Worm (Caenorhabditis elegans) whole organism, young adult: ENCODE measurements around the gene Y59H11AM.1.

Experiments
- B0261.1 ChIP-seq: sonication (generic microtip); optimal IDR thresholded peaks from 2 replicates; lab custom pipeline; 2016; ENCODE audit warnings: mild to moderate bottlenecking, missing genetic modification characterization, moderate library complexity, missing compliant biosample characterization
- C06A6.2 ChIP-seq: fragments of 200-800 bp; sonication (Bioruptor generic); conservative IDR thresholded peaks from 2 replicates; pipeline ENCODE4 v1.3.6; 2022; ENCODE audit warnings: missing genetic modification characterization, missing compliant biosample characterization
- D2030.7 ChIP-seq: fragments of 200-800 bp; sonication (Bioruptor generic); IDR thresholded peaks from 2 replicates; pipeline ENCODE4 v1.3.6; 2022; ENCODE audit warnings: missing genetic modification reagents, missing genetic modification characterization, missing compliant biosample characterization
- F33H1.4 ChIP-seq: fragments of 200-800 bp; sonication (Bioruptor generic); IDR thresholded peaks from 2 replicates; pipeline ENCODE4 v1.3.6; 2022; ENCODE audit warnings: missing genetic modification reagents, missing genetic modification characterization, missing compliant biosample characterization
- F52B5.7 ChIP-seq: sonication (generic microtip); optimal IDR thresholded peaks from 2 replicates; lab custom pipeline; 2016; ENCODE audit warnings: mild to moderate bottlenecking, missing genetic modification characterization, missing compliant biosample characterization
- F55B11.4 ChIP-seq: sonication (generic microtip); optimal IDR thresholded peaks from 2 replicates; lab custom pipeline; 2016; ENCODE audit warnings: missing compliant biosample characterization, missing genetic modification characterization, borderline replicate concordance; ENCODE audit not compliant: insufficient read depth
- F57A8.1 ChIP-seq: fragments of 200-800 bp; sonication (Bioruptor generic); optimal IDR thresholded peaks from 2 replicates; lab custom pipeline; 2018; ENCODE audit warnings: mild to moderate bottlenecking, missing genetic modification characterization, moderate library complexity, missing compliant biosample characterization
- F57C9.4 ChIP-seq: sonication (generic microtip); optimal IDR thresholded peaks from 2 replicates; lab custom pipeline; 2017; ENCODE audit warnings: mild to moderate bottlenecking, missing genetic modification characterization, missing compliant biosample characterization
- Y53G8AR.9 ChIP-seq: fragments of 200-800 bp; sonication (Bioruptor generic); conservative IDR thresholded peaks from 2 replicates; pipeline ENCODE4 v1.3.6; 2022; ENCODE audit warnings: missing genetic modification reagents, missing genetic modification characterization, missing compliant biosample characterization
- Y56A3A.18 ChIP-seq: fragments of 200-800 bp; sonication (Bioruptor generic); IDR thresholded peaks from 2 replicates; pipeline ENCODE4 v1.3.6; 2022; ENCODE audit warnings: missing genetic modification reagents, missing genetic modification characterization, missing compliant biosample characterization
- Y67H2A.10 ChIP-seq: fragments of 200-800 bp; sonication (Bioruptor generic); conservative IDR thresholded peaks from 2 replicates; pipeline ENCODE4 v1.3.6; 2022; ENCODE audit warnings: missing genetic modification reagents, missing genetic modification characterization, missing compliant biosample characterization
- aptf-2 ChIP-seq: fragments of 200-800 bp; sonication (Bioruptor generic); conservative IDR thresholded peaks from 2 replicates; pipeline ENCODE4 v1.3.6; 2022; ENCODE audit warnings: missing genetic modification reagents, missing genetic modification characterization, missing compliant biosample characterization
- bed-2 ChIP-seq: fragments of 200-800 bp; sonication (Bioruptor generic); IDR thresholded peaks from 2 replicates; pipeline ENCODE4 v1.3.6; 2022; ENCODE audit warnings: missing genetic modification reagents, missing genetic modification characterization, missing compliant biosample characterization
- ccch-3 ChIP-seq: fragments of 200-800 bp; sonication (Bioruptor generic); optimal IDR thresholded peaks from 2 replicates; lab custom pipeline; 2018; ENCODE audit warnings: mild to moderate bottlenecking, missing genetic modification characterization, missing compliant biosample characterization
- die-1 ChIP-seq: sonication (generic microtip); optimal IDR thresholded peaks from 2 replicates; lab custom pipeline; 2016; ENCODE audit warnings: missing genotype, mild to moderate bottlenecking, missing genetic modification characterization, missing compliant biosample characterization
- dox-1 ChIP-seq: fragments of 200-800 bp; sonication (Bioruptor generic); IDR thresholded peaks from 2 replicates; pipeline ENCODE4 v1.3.6; 2022; ENCODE audit warnings: missing genetic modification reagents, missing genetic modification characterization, missing compliant biosample characterization
- hlh-12 ChIP-seq: sonication (generic microtip); optimal IDR thresholded peaks from 2 replicates; lab custom pipeline; 2016; ENCODE audit warnings: missing genetic modification characterization, missing compliant biosample characterization
- hlh-26 ChIP-seq: fragments of 200-800 bp; sonication (Bioruptor generic); conservative IDR thresholded peaks from 2 replicates; pipeline ENCODE4 v1.3.6; 2022; ENCODE audit warnings: missing genetic modification reagents, missing genetic modification characterization, missing compliant biosample characterization
- lag-1 ChIP-seq: fragments of 200-800 bp; sonication (Bioruptor generic); IDR thresholded peaks from 2 replicates; pipeline ENCODE4 v1.3.6; 2022; ENCODE audit warnings: missing genetic modification reagents, missing genetic modification characterization, missing compliant biosample characterization
- lin-35 ChIP-seq, 3 experiments: fragments of 150-350 bp in 2 of 3; sonication (generic microtip) in 1 of 3; optimal IDR thresholded peaks; 2 replicates each; lab custom pipeline; 2014 to 2018; ENCODE audit warnings: missing biosample characterization in 3 of 3, missing genetic modification characterization in 3 of 3, missing genetic modification reagents in 3 of 3
- lin-54 ChIP-seq: fragments of 200-800 bp; sonication (Bioruptor generic); optimal IDR thresholded peaks from 2 replicates; lab custom pipeline; 2018; ENCODE audit warnings: mild to moderate bottlenecking, missing genetic modification characterization, missing compliant biosample characterization
- mes-4 ChIP-seq: sonication (generic microtip); optimal IDR thresholded peaks from 2 replicates; lab custom pipeline; 2016; ENCODE audit warnings: missing genotype, missing genetic modification characterization, missing compliant biosample characterization
- nhr-80 ChIP-seq: sonication (generic microtip); optimal IDR thresholded peaks from 2 replicates; lab custom pipeline; 2016; ENCODE audit warnings: missing genetic modification characterization, missing compliant biosample characterization
- snpc-1.1 ChIP-seq: sonication (generic microtip); optimal IDR thresholded peaks from 2 replicates; lab custom pipeline; 2017; ENCODE audit warnings: missing genetic modification characterization, mild to moderate bottlenecking, missing compliant biosample characterization, antibody characterized with exemption, moderate library complexity, missing genotype, missing genetic modification reagents; ENCODE audit not compliant: insufficient read depth
- snpc-3.4 ChIP-seq: sonication (generic microtip); optimal IDR thresholded peaks from 2 replicates; lab custom pipeline; 2017; ENCODE audit warnings: missing genetic modification characterization, mild to moderate bottlenecking, missing compliant biosample characterization, antibody characterized with exemption, moderate library complexity, missing genotype, missing genetic modification reagents
- snpc-4 ChIP-seq, 5 experiments: fragments of 150-350 bp in 1 of 5; sonication (generic microtip) in 4 of 5; optimal IDR thresholded peaks; 2 replicates each; lab custom pipeline; 2014 to 2018; ENCODE audit warnings: missing genetic modification characterization in 5 of 5, missing biosample characterization in 3 of 5, antibody characterized with exemption in 2 of 5, mild to moderate bottlenecking in 2 of 5, missing compliant biosample characterization in 2 of 5, missing genotype in 2 of 5, moderate library complexity in 2 of 5, missing genetic modification reagents in 1 of 5
- sptf-2 ChIP-seq: fragments of 200-800 bp; sonication (Bioruptor generic); optimal IDR thresholded peaks from 2 replicates; lab custom pipeline; 2018; ENCODE audit warnings: mild to moderate bottlenecking, missing genetic modification characterization, missing compliant biosample characterization
- unc-62 ChIP-seq: fragments of 150-350 bp; optimal IDR thresholded peaks from 2 replicates; lab custom pipeline; 2014; ENCODE audit warnings: missing biosample characterization, missing genetic modification reagents, missing genetic modification characterization
- xnd-1 ChIP-seq: sonication (generic microtip); optimal IDR thresholded peaks from 2 replicates; lab custom pipeline; 2016; ENCODE audit warnings: missing genotype, missing genetic modification reagents, missing genetic modification characterization, missing compliant biosample characterization
- zfh-2 ChIP-seq: fragments of 200-800 bp; sonication (Bioruptor generic); conservative IDR thresholded peaks from 2 replicates; pipeline ENCODE4 v1.3.6; 2022; ENCODE audit warnings: missing genetic modification reagents, missing genetic modification characterization, missing compliant biosample characterization
- zim-3 ChIP-seq: sonication (generic microtip); optimal IDR thresholded peaks from 2 replicates; lab custom pipeline; 2017; ENCODE audit warnings: mild to moderate bottlenecking, missing genetic modification characterization, moderate library complexity, missing compliant biosample characterization
- ztf-28 ChIP-seq: fragments of 200-800 bp; sonication (Bioruptor generic); IDR thresholded peaks from 2 replicates; pipeline ENCODE4 v1.3.6; 2022; ENCODE audit warnings: missing genetic modification reagents, missing genetic modification characterization, missing compliant biosample characterization

Gene Y59H11AM.1

DNA sequence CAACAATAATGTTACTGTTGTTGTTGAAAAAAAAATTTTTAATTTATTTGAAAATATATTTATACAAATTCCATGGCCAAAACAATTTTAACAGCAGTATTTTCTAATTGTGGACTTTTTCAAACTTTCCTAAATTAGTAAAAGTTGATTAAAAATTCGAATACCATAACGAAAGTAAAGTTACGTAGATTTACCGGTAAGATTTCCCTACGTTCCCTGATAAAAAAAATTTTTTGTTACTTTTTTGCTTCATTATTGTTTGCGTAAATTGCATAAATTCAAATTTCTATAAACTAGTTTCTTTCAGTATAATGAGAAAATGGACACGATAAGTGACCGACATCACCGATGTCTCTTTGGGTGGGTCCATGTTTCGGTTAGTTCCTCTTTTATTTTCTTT lies 37.7 kb downstream of the Y59H11AM.1 start, which contains the start of gene F42A9.6:
Gene F42A9.6, plus strand, starts transcription at position 301 of the 400 bp plus-strand sequence.
- TF ChIP-seq Y67H2A.10 (GFP tag; lab: Robert Waterston, UW) = no peak
- TF ChIP-seq snpc-4 (GFP tag; optimal IDR thresholded peaks at IDR 0.05; lab: Kevin White, UChicago) = no peak
- no peak for TF ChIP-seq snpc-4 (tag; optimal IDR thresholded peaks at IDR 0.05; lab: Kevin White, UChicago)
- no peak for TF ChIP-seq ztf-28 (GFP tag; lab: Robert Waterston, UW)
- TF ChIP-seq hlh-26 (GFP tag; lab: Robert Waterston, UW) = no peak
- no peak for TF ChIP-seq bed-2
- no peak for TF ChIP-seq D2030.7
- no peak for TF ChIP-seq snpc-1.1

DNA sequence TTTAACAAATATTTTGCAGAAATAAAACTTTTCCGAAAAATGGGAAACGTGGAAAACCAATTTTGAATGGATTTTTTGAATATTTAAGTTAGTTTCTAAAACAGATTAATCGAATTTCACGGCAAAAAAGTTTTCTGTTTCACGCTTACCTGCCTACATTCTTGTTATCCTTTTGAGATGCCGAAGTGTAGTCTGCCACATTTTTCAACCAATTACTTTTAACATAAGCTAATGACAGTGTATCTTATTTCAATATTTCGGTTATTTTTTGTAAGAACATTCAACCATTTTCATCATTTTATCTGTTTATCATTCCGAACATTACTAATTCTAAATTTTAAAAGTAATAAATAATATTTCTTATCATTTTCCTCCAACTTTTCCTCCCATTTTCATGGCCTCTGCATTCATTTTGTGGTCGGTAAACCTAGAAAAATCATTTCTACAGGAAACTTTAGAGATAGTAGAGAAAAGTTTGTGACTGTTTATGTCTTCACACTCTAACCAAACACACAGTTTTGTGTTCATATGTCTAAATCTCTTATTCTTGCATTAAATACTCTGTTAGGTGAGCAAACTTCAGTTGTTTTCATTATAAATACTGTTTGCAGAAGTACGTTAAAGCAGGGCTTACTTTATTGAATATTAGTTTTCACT lies 40.8 kb downstream of the Y59H11AM.1 start, which contains the start of the genes F42A9.17 and cyp-33E2:
Gene F42A9.17, minus strand, starts transcription at position 51 of the 657 bp plus-strand sequence.
Gene cyp-33E2, plus strand, starts transcription at position 449 of the 657 bp plus-strand sequence.
- TF ChIP-seq nhr-80 (tag; lab: Kevin White, UChicago) (peak; percentile 81), F57C9.4 (no peak)

DNA sequence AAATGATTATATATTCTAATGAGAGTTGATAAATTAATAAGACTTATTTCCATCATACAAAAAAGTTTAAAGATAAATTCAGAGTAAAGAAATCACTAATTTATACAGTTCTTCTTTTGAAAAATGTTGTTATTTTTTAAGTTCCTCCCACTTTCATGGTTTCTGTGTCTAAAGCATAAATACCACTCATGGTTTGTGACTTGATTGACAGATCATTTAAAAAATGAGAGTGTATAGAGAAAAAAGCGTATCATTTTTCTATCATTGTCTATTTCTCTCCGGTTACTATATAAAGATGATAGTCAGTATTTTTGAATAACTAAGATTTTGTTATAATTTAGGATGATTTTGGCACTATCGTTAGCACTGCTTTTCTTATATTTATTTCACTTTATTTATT lies 43.4 kb downstream of the Y59H11AM.1 start, which contains the start of gene cyp-33E3:
Gene cyp-33E3, plus strand, starts transcription at position 316 of the 400 bp plus-strand sequence.
- TF ChIP-seq sptf-2 (no peak), dox-1 (GFP tag; lab: Robert Waterston, UW) (no peak), nhr-80 (tag; lab: Kevin White, UChicago) (peak; percentile 57), snpc-3.4 (tag; lab: Kevin White, UChicago) (no peak), unc-62 (GFP tag; lab: Kevin White, UChicago) (no peak), Y56A3A.18 (GFP tag; lab: Robert Waterston, UW) (no peak)
- TF ChIP-seq, all 124 proteins: peak for 1

DNA sequence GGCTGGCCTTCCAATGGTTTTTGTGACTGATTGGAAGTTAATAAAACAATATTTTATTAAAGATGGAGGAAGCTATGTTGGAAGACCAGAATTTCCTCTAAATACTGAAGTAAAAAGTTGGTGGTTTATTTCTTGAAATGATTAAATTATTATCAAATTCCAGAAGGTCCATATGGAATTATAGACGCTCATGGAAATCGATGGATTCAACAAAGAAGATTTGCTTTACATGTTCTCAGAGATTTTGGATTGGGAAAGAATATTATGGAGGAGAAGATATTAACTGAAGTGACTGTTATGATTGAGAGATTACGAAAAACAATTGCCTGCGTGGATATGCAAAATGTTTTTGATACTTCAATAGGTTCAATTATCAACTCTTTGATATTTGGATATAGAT lies 44.1 kb downstream of the Y59H11AM.1 start:
- TF ChIP-seq Y53G8AR.9 (GFP tag; lab: Robert Waterston, UW) (no peak), D2030.7 (no peak), xnd-1 (tag; lab: Kevin White, UChicago) (no peak), zim-3 (tag; lab: Kevin White, UChicago) (no peak), lin-35 (GFP tag; optimal IDR thresholded peaks at IDR 0.05; lab: Kevin White, UChicago) (no peak), zfh-2 (GFP tag; lab: Robert Waterston, UW) (no peak), ccch-3 (GFP tag; lab: Kevin White, UChicago) (no peak), hlh-12 (tag; lab: Kevin White, UChicago) (no peak), F52B5.7 (tag; lab: Kevin White, UChicago) (no peak), F55B11.4 (tag; lab: Kevin White, UChicago) (no peak), F57A8.1 (GFP tag; lab: Kevin White, UChicago) (no peak), aptf-2 (GFP tag; lab: Robert Waterston, UW) (no peak)

DNA sequence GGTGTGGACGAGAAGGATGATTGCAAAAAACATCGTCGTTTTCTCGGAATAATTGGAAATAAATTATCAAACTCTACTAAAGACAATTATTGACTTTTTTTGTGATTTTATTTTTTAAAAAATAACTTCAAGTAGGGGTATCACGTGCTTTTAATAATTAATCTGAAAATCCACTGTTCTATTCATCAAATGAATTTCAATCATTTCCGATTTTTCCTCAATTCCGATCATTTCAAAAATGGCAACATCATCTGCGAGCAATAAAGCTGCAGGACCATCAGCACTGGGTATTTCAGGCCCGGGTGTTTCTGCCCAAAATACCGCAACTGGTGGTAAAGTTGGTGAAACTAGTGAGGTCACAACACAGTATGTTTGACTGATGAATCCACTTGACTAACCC lies 45.8 kb downstream of the Y59H11AM.1 start, which contains the start of the genes F42A9.7 and F42A9.3:
Gene F42A9.7, minus strand, starts transcription at position 101 of the 400 bp plus-strand sequence.
Gene F42A9.3, plus strand, starts transcription at position 214 of the 400 bp plus-strand sequence.
- TF ChIP-seq C06A6.2 (GFP tag; lab: Robert Waterston, UW) (no peak), lin-35 (GFP tag; optimal IDR thresholded peaks at IDR 0.05; lab: Kevin White, UChicago) (no peak), snpc-4 (GFP tag; optimal IDR thresholded peaks at IDR 0.05; lab: Kevin White, UChicago) (no peak), snpc-4 (tag; optimal IDR thresholded peaks at IDR 0.05; lab: Kevin White, UChicago) (no peak), F33H1.4 (GFP tag; lab: Robert Waterston, UW) (no peak), lag-1 (GFP tag; lab: Robert Waterston, UW) (no peak), Y56A3A.18 (GFP tag; lab: Robert Waterston, UW) (no peak), F52B5.7 (tag; lab: Kevin White, UChicago) (no peak), B0261.1 (tag; lab: Kevin White, UChicago) (no peak), mes-4 (tag; lab: Kevin White, UChicago) (no peak), die-1 (tag; lab: Kevin White, UChicago) (no peak), lin-54 (no peak)
- TF ChIP-seq, all 124 proteins: peak for 0
